Worm (Caenorhabditis elegans): Measurements from ENCODE around the gene ttr-54.

ttr-54 gene

ce11 chrIV:10197317-10197867 is 41.8 kb downstream of the ttr-54 start, which contains the start of gene gon-4 (continued):
- TF ChIP-seq lin-54 (GFP tag; optimal IDR thresholded peaks at IDR 0.05) = no peak
- TF ChIP-seq unc-130 (GFP tag; optimal IDR thresholded peaks at IDR 0.05) = peak; percentile 18
- no peak for TF ChIP-seq let-607 (tag; optimal IDR thresholded peaks at IDR 0.05)
- TF ChIP-seq cebp-2 (GFP tag; IDR thresholded peaks at IDR 0.05) = no peak
- TF ChIP-seq madf-8 (GFP tag; conservative IDR thresholded peaks at IDR 0.05) = no peak
- no peak for TF ChIP-seq F39B2.1 (GFP tag; IDR thresholded peaks at IDR 0.05)
- TF ChIP-seq sdz-38 (tag; optimal IDR thresholded peaks at IDR 0.05) = no peak
- no peak for TF ChIP-seq madf-3 (GFP tag; IDR thresholded peaks at IDR 0.05)
- no peak for TF ChIP-seq F22D6.2 (tag; optimal IDR thresholded peaks at IDR 0.05)
- no peak for TF ChIP-seq F57A8.1 (GFP tag; optimal IDR thresholded peaks at IDR 0.05)
- no peak for TF ChIP-seq fkh-3 (tag; optimal IDR thresholded peaks at IDR 0.05)
- TF ChIP-seq lsl-1 (GFP tag; optimal IDR thresholded peaks at IDR 0.05) = peak; percentile 59
- no peak for TF ChIP-seq C17E4.6 (GFP tag; IDR thresholded peaks at IDR 0.05)
- peak; percentile 16 for TF ChIP-seq ceh-27 (GFP tag; optimal IDR thresholded peaks at IDR 0.05)
- no peak for TF ChIP-seq Y53F4B.3 (GFP tag; IDR thresholded peaks at IDR 0.05)
- no peak for TF ChIP-seq dpff-1 (tag; optimal IDR thresholded peaks at IDR 0.05)
- TF ChIP-seq K11D2.4 (GFP tag; IDR thresholded peaks at IDR 0.05) = no peak
- TF ChIP-seq tbp1 (GFP tag; optimal IDR thresholded peaks at IDR 0.05) = no peak
- TF ChIP-seq attf-5 (GFP tag; optimal IDR thresholded peaks at IDR 0.05) = peak; percentile 41
- TF ChIP-seq sea-2 (GFP tag; IDR thresholded peaks at IDR 0.05) = no peak
- TF ChIP-seq somi-1 (GFP tag; optimal IDR thresholded peaks at IDR 0.05) = no peak
- no peak for TF ChIP-seq nhr-179 (tag; optimal IDR thresholded peaks at IDR 0.05)

ce11 chrIV:10206182-10206581 is 50.6 kb downstream of the ttr-54 start, which contains the start of gene K04D7.6:
TSS of gene K04D7.6 (minus strand) at chrIV:10206282.
- TF ChIP-seq sptf-2 (GFP tag; optimal IDR thresholded peaks at IDR 0.05) = no peak
- no peak for TF ChIP-seq ceh-40 (GFP tag; IDR thresholded peaks at IDR 0.05)
- no peak for TF ChIP-seq Y79H2A.3 (GFP tag; conservative IDR thresholded peaks at IDR 0.05)
- TF ChIP-seq egl-44 (GFP tag; IDR thresholded peaks at IDR 0.05) = no peak
- no peak for TF ChIP-seq B0261.1 (tag; optimal IDR thresholded peaks at IDR 0.05)
- TF ChIP-seq dox-1 (GFP tag; IDR thresholded peaks at IDR 0.05) = no peak
- no peak for TF ChIP-seq K11D2.4 (GFP tag; IDR thresholded peaks at IDR 0.05)
- no peak for TF ChIP-seq ztf-3 (GFP tag; optimal IDR thresholded peaks at IDR 0.05)
- TF ChIP-seq somi-1 (GFP tag; optimal IDR thresholded peaks at IDR 0.05) = no peak
- TF ChIP-seq lag-1 (GFP tag; IDR thresholded peaks at IDR 0.05) = no peak
- TF ChIP-seq aptf-2 (GFP tag; conservative IDR thresholded peaks at IDR 0.05) = no peak
- TF ChIP-seq F57A8.1 (GFP tag; optimal IDR thresholded peaks at IDR 0.05) = no peak

Data from whole organism, young adult.